Fruit fly (Drosophila melanogaster): ENCODE measurements around the gene CG5402.

DNA sequence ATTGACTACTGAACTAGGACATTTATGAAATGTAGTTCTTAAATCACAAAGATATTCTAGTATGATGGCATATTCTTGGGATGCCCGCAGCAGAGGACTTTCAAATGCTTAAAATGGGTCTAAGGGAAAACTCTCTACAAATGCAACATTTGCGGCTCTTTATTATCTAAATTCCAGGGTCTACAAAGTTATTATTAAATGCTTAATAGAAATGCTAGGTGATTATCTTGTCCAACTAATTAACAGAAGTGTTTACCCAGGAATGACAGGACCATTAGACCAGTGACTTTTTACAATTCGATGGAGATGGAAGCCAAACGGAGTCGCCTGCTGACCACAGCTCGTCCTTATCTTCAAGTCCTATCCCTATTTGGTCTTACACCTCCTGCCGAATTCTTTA is 41.4 kb upstream of the CG5402 start, which contains the start of gene Gr98c:
- TF ChIP-seq lola (GFP tag; optimal IDR thresholded peaks at IDR 0.05) (no peak), br (GFP tag; optimal IDR thresholded peaks at IDR 0.05) (no peak), woc (GFP tag; optimal IDR thresholded peaks at IDR 0.05) (no peak)
